Fruit fly (Drosophila melanogaster) whole organism, embryonic: ENCODE data around the gene FRG1.

ENCODE experiments used
- Ada2b ChIP-seq: fragments of 200-800 bp; sonication (Bioruptor generic); IDR thresholded peaks from 2 replicates; pipeline ENCODE4 v1.3.6; 2022; ENCODE audit warnings: missing biosample characterization, missing genetic modification characterization
- Bgb ChIP-seq: fragments of 200-800 bp; sonication (Bioruptor generic); IDR thresholded peaks from 2 replicates; pipeline ENCODE4 v1.3.6; 2022; ENCODE audit warnings: missing biosample characterization, missing genetic modification characterization; ENCODE audit not compliant: partially characterized antibody
- CG11456 ChIP-seq: fragments of 200-800 bp; sonication (Bioruptor generic); IDR thresholded peaks from 3 replicates; pipeline ENCODE4 v1.3.6; 2022; ENCODE audit warnings: missing biosample characterization, missing genetic modification characterization
- CG11695 ChIP-seq: fragments of 200-800 bp; sonication (Bioruptor generic); IDR thresholded peaks from 3 replicates; pipeline ENCODE4 v1.3.6; 2022; ENCODE audit warnings: missing biosample characterization, missing genetic modification characterization
- CG12769 ChIP-seq: fragments of 200-800 bp; sonication (Bioruptor generic); optimal IDR thresholded peaks from 2 replicates; lab custom pipeline; 2019; ENCODE audit warnings: missing biosample characterization, mild to moderate bottlenecking, missing genetic modification characterization, moderate library complexity
- CG13424 ChIP-seq: fragments of 200-800 bp; sonication (Bioruptor generic); optimal IDR thresholded peaks from 2 replicates; lab custom pipeline; 2019; ENCODE audit warnings: missing biosample characterization, mild to moderate bottlenecking, missing genetic modification characterization, moderate library complexity
- CG14441 ChIP-seq: fragments of 200-800 bp; sonication (Bioruptor generic); IDR thresholded peaks from 2 replicates; pipeline ENCODE4 v1.3.6; 2022; ENCODE audit warnings: missing biosample characterization, missing genetic modification characterization
- CG14667 ChIP-seq: fragments of 200-800 bp; sonication (Bioruptor generic); IDR thresholded peaks from 2 replicates; pipeline ENCODE4 v1.3.6; 2022; ENCODE audit warnings: missing biosample characterization, missing genetic modification characterization
- CG15073 ChIP-seq: fragments of 200-800 bp; sonication (Bioruptor generic); optimal IDR thresholded peaks from 2 replicates; lab custom pipeline; 2016; ENCODE audit warnings: missing biosample characterization, missing genetic modification characterization
- CG16813 ChIP-seq: fragments of 200-800 bp; sonication (Bioruptor generic); IDR thresholded peaks from 3 replicates; pipeline ENCODE4 v1.3.6; 2022; ENCODE audit warnings: missing biosample characterization, missing genetic modification characterization; ENCODE audit not compliant: partially characterized antibody
- CG18619 ChIP-seq: fragments of 200-800 bp; sonication (Bioruptor generic); optimal IDR thresholded peaks from 3 replicates; lab custom pipeline; 2017; ENCODE audit warnings: missing biosample characterization, mild to moderate bottlenecking, missing genetic modification characterization
- CG2678 ChIP-seq: fragments of 200-800 bp; sonication (Bioruptor generic); optimal IDR thresholded peaks from 3 replicates; lab custom pipeline; 2019; ENCODE audit warnings: missing biosample characterization, mild to moderate bottlenecking, missing genetic modification characterization, moderate library complexity
- CG32532 ChIP-seq: fragments of 200-800 bp; sonication (Bioruptor generic); IDR thresholded peaks from 2 replicates; pipeline ENCODE4 v1.3.6; 2022; ENCODE audit warnings: missing biosample characterization, missing genetic modification characterization
- CG32767 ChIP-seq: fragments of 200-800 bp; sonication (Bioruptor generic); IDR thresholded peaks from 2 replicates; pipeline ENCODE4 v1.3.6; 2022; ENCODE audit warnings: missing biosample characterization, missing genetic modification characterization
- CG33557 ChIP-seq: fragments of 200-800 bp; sonication (Bioruptor generic); optimal IDR thresholded peaks from 2 replicates; lab custom pipeline; 2019; ENCODE audit warnings: missing biosample characterization, mild to moderate bottlenecking, missing genetic modification characterization, moderate library complexity
- CG4707 ChIP-seq: fragments of 200-800 bp; sonication (Bioruptor generic); optimal IDR thresholded peaks from 2 replicates; lab custom pipeline; 2018; ENCODE audit warnings: missing biosample characterization, mild to moderate bottlenecking, missing genetic modification characterization, moderate library complexity
- CG6854 ChIP-seq: fragments of 200-800 bp; sonication (Bioruptor generic); optimal IDR thresholded peaks from 3 replicates; lab custom pipeline; 2017; ENCODE audit warnings: missing biosample characterization, mild to moderate bottlenecking, missing genetic modification characterization
- CG7786 ChIP-seq: fragments of 200-800 bp; sonication (Bioruptor generic); optimal IDR thresholded peaks from 2 replicates; lab custom pipeline; 2016; ENCODE audit warnings: missing biosample characterization, missing genetic modification characterization
- CG9727 ChIP-seq: fragments of 200-800 bp; sonication (Bioruptor generic); optimal IDR thresholded peaks from 3 replicates; lab custom pipeline; 2017; ENCODE audit warnings: missing biosample characterization, mild to moderate bottlenecking, missing genetic modification characterization
- D19A ChIP-seq: fragments of 200-800 bp; optimal IDR thresholded peaks from 3 replicates; lab custom pipeline; 2019; ENCODE audit warnings: missing biosample characterization, mild to moderate bottlenecking, missing genetic modification characterization, moderate library complexity
- Dad ChIP-seq: fragments of 200-800 bp; sonication (Bioruptor generic); optimal IDR thresholded peaks from 3 replicates; lab custom pipeline; 2016; ENCODE audit warnings: missing biosample characterization, missing genetic modification characterization
- Dll ChIP-seq: fragments of 200-800 bp; sonication (Bioruptor generic); IDR thresholded peaks from 4 replicates; pipeline ENCODE4 v1.3.6; 2022; ENCODE audit warnings: missing biosample characterization, missing genetic modification characterization; ENCODE audit not compliant: partially characterized antibody
- Gug ChIP-seq: fragments of 200-800 bp; sonication (Bioruptor generic); IDR thresholded peaks from 4 replicates; pipeline ENCODE4 v1.3.6; 2022; ENCODE audit warnings: missing biosample characterization, missing genetic modification characterization
- H15 ChIP-seq: fragments of 200-800 bp; sonication (Bioruptor generic); IDR thresholded peaks from 3 replicates; pipeline ENCODE4 v1.3.6; 2022; ENCODE audit warnings: missing biosample characterization, missing genetic modification characterization
- HLHmδ ChIP-seq: fragments of 200-800 bp; sonication (Bioruptor generic); optimal IDR thresholded peaks from 2 replicates; lab custom pipeline; 2018; ENCODE audit warnings: missing biosample characterization, mild to moderate bottlenecking, missing genetic modification characterization, moderate library complexity
- Hr3 ChIP-seq: fragments of 200-800 bp; sonication (Bioruptor generic); optimal IDR thresholded peaks from 3 replicates; lab custom pipeline; 2016; ENCODE audit warnings: missing biosample characterization, missing genetic modification characterization
- Hr39 ChIP-seq: fragments of >200 bp; optimal IDR thresholded peaks from 2 replicates; lab custom pipeline; 2017
- Hr78 ChIP-seq, 2 experiments: fragments of 200-800 bp in 1 of 2; fragments of >200 bp in 1 of 2; sonication (Bioruptor generic) in 1 of 2; optimal IDR thresholded peaks; 2 replicates each; lab custom pipeline; 2017 to 2019; ENCODE audit warnings: missing biosample characterization in 2 of 2, missing genetic modification characterization in 2 of 2, mild to moderate bottlenecking in 1 of 2, moderate library complexity in 1 of 2
- Lim3 ChIP-seq: fragments of 200-800 bp; sonication (Bioruptor generic); IDR thresholded peaks from 2 replicates; pipeline ENCODE4 v1.3.6; 2022; ENCODE audit warnings: missing biosample characterization, missing genetic modification characterization
- NK7.1 ChIP-seq: fragments of 200-800 bp; sonication (Bioruptor generic); optimal IDR thresholded peaks from 3 replicates; lab custom pipeline; 2016; ENCODE audit warnings: missing biosample characterization, missing genetic modification characterization
- NfI ChIP-seq: fragments of 200-800 bp; sonication (Bioruptor generic); optimal IDR thresholded peaks from 3 replicates; lab custom pipeline; 2018; ENCODE audit warnings: missing biosample characterization, mild to moderate bottlenecking, missing genetic modification characterization, moderate library complexity
- Optix ChIP-seq: fragments of 200-800 bp; sonication (Bioruptor generic); IDR thresholded peaks from 3 replicates; pipeline ENCODE4 v1.3.6; 2022; ENCODE audit warnings: missing biosample characterization, missing genetic modification characterization
- Sin3A ChIP-seq: fragments of >200 bp; optimal IDR thresholded peaks from 2 replicates; lab custom pipeline; 2018
- aop ChIP-seq: fragments of 200-800 bp; sonication (Bioruptor generic); IDR thresholded peaks from 2 replicates; pipeline ENCODE4 v1.3.6; 2022; ENCODE audit warnings: missing biosample characterization, missing genetic modification characterization
- chif ChIP-seq, 2 experiments: fragments of 200-800 bp; sonication (Bioruptor generic); optimal IDR thresholded peaks; 3 replicates each; lab custom pipeline; 2016; ENCODE audit warnings: missing biosample characterization in 2 of 2, missing genetic modification characterization in 2 of 2
- chn ChIP-seq: fragments of 200-800 bp; sonication (Bioruptor generic); optimal IDR thresholded peaks from 2 replicates; lab custom pipeline; 2016; ENCODE audit warnings: missing biosample characterization, missing genetic modification characterization
- fd64A ChIP-seq: fragments of 200-800 bp; sonication (Bioruptor generic); optimal IDR thresholded peaks from 3 replicates; lab custom pipeline; 2018; ENCODE audit warnings: missing biosample characterization, mild to moderate bottlenecking, missing genetic modification characterization
- fd96Cb ChIP-seq: fragments of 200-800 bp; sonication (Bioruptor generic); optimal IDR thresholded peaks from 2 replicates; lab custom pipeline; 2018; ENCODE audit warnings: missing biosample characterization, mild to moderate bottlenecking, missing genetic modification characterization, moderate library complexity
- gt ChIP-seq: fragments of 200-800 bp; sonication (Bioruptor generic); IDR thresholded peaks from 2 replicates; pipeline ENCODE4 v1.3.6; 2022; ENCODE audit warnings: missing biosample characterization, missing genetic modification characterization
- maf-S ChIP-seq: fragments of 200-800 bp; sonication (Bioruptor generic); optimal IDR thresholded peaks from 2 replicates; lab custom pipeline; 2016; ENCODE audit warnings: missing biosample characterization, missing genetic modification characterization
- pan ChIP-seq, 4 experiments: fragments of >200 bp in 3 of 4; fragments of 200-800 bp in 1 of 4; sonication (Bioruptor generic) in 1 of 4; optimal IDR thresholded peaks in 3 of 4; IDR thresholded peaks in 1 of 4; 2 replicates each; pipeline versions ENCODE4 v1.3.6 to Lab custom; 2017 to 2022; ENCODE audit warnings: missing biosample characterization in 2 of 4, missing genetic modification characterization in 2 of 4, mixed read lengths in 1 of 4
- pfk ChIP-seq: fragments of 200-800 bp; sonication (Bioruptor generic); optimal IDR thresholded peaks from 2 replicates; lab custom pipeline; 2018; ENCODE audit warnings: missing biosample characterization, mild to moderate bottlenecking, missing genetic modification characterization, moderate library complexity
- pita ChIP-seq: fragments of 200-800 bp; sonication (Bioruptor generic); optimal IDR thresholded peaks from 2 replicates; lab custom pipeline; 2017; ENCODE audit warnings: missing biosample characterization, mild to moderate bottlenecking, missing genetic modification characterization
- pum ChIP-seq: fragments of 200-800 bp; sonication (Bioruptor generic); optimal IDR thresholded peaks from 2 replicates; lab custom pipeline; 2016; ENCODE audit warnings: missing biosample characterization, missing genetic modification characterization
- salm ChIP-seq: fragments of 200-800 bp; sonication (Bioruptor generic); optimal IDR thresholded peaks from 2 replicates; lab custom pipeline; 2018; ENCODE audit warnings: missing biosample characterization, mild to moderate bottlenecking, missing genetic modification characterization
- sob ChIP-seq: fragments of 200-800 bp; sonication (Bioruptor generic); IDR thresholded peaks from 2 replicates; pipeline ENCODE4 v1.3.6; 2022; ENCODE audit warnings: missing biosample characterization, missing genetic modification characterization
- stc ChIP-seq: fragments of 200-800 bp; sonication (Bioruptor generic); IDR thresholded peaks from 2 replicates; pipeline ENCODE4 v1.3.6; 2022; ENCODE audit warnings: missing biosample characterization, missing genetic modification characterization
- tup ChIP-seq: fragments of 200-800 bp; sonication (Bioruptor generic); optimal IDR thresholded peaks from 2 replicates; lab custom pipeline; 2016; ENCODE audit warnings: missing biosample characterization, mild to moderate bottlenecking, missing genetic modification characterization, moderate library complexity
- tx ChIP-seq: fragments of 200-800 bp; sonication (Bioruptor generic); optimal IDR thresholded peaks from 2 replicates; lab custom pipeline; 2016; ENCODE audit warnings: missing biosample characterization, missing genetic modification characterization
- unpg ChIP-seq: fragments of 200-800 bp; sonication (Bioruptor generic); optimal IDR thresholded peaks from 3 replicates; lab custom pipeline; 2018; ENCODE audit warnings: missing biosample characterization, mild to moderate bottlenecking, missing genetic modification characterization, moderate library complexity

The FRG1 gene

DNA sequence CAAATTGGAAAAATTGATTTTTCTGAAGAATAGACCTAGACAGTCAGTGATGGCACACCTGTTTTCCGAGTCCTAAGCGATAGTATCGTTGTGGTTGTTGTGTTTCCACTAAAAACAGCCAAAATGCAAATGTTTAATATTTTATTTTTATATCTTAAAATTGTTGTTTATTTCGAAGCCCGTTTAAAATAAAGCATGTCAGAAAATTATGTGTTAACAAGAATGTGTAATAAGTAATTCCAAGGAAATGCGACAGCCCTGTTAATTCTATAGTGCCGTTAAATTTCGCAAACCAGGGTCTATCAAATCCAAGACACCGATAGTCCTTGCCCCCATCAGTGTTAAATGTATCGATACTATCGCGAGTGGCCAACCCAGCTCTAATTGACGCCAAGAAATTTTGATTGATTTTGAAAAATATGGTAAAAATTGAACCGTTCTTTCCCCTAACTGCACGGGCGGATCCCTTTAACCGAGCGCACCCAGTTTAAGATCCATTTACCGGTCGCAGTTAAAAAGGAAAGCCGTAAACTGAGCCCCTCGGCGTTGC is 5.4 kb upstream of the FRG1 start, which contains the start of gene Pex23:
Gene Pex23 (minus strand): TSS at position 61 of the 550 bp plus-strand sequence.
- TF ChIP-seq Hr78 (GFP tag; optimal IDR thresholded peaks at IDR 0.05; lab: Kevin White, UChicago): no peak
- TF ChIP-seq Lim3 (GFP tag; lab: Robert Waterston, UW): no peak
- TF ChIP-seq pita: no peak
- no peak for TF ChIP-seq pan (optimal IDR thresholded peaks at IDR 0.05; lab: Kevin White, UChicago)
- peak in 1 of 2 experiments; percentile 81 for TF ChIP-seq pan (GFP tag; optimal IDR thresholded peaks at IDR 0.05 in 1 of 2, IDR thresholded peaks at IDR 0.05 in 1 of 2)
- peak; percentile 82 for TF ChIP-seq CG14441 (GFP tag; lab: Robert Waterston, UW)
- peak; percentile 21 for TF ChIP-seq CG4707 (GFP tag; lab: Kevin White, UChicago)
- peak; percentile 56 for TF ChIP-seq D19A (tag; lab: Kevin White, UChicago)
- peak; percentile 81 for TF ChIP-seq NfI (GFP tag; lab: Kevin White, UChicago)
- TF ChIP-seq CG6854: no peak
- peak; percentile 45 for TF ChIP-seq CG33557 (GFP tag; lab: Kevin White, UChicago)
- TF ChIP-seq chif (GFP tag; optimal IDR thresholded peaks at IDR 0.05; lab: Kevin White, UChicago): peak; percentile 44 to 57
- peak; percentile 87 for TF ChIP-seq CG32532 (GFP tag; lab: Robert Waterston, UW)
- TF ChIP-seq gt (GFP tag; lab: Robert Waterston, UW): 0 out of 2 replicates have a peak, but pooled peaks have one; percentile 9
- TF ChIP-seq tup (GFP tag; lab: Kevin White, UChicago): peak; percentile 62
- peak; percentile 50 for TF ChIP-seq pum
- TF ChIP-seq stc: peak; percentile 65
- peak; percentile 77; the same call in 3 of the 4 replicates for TF ChIP-seq Gug (GFP tag; lab: Robert Waterston, UW)
- TF ChIP-seq NK7.1: peak; percentile 17
- peak; percentile 80 for TF ChIP-seq CG11456 (GFP tag; lab: Robert Waterston, UW)
- TF ChIP-seq salm (tag; lab: Kevin White, UChicago): peak; percentile 15
- peak; percentile 86 for TF ChIP-seq CG9727
- TF ChIP-seq unpg (GFP tag; lab: Kevin White, UChicago): peak; percentile 73
- TF ChIP-seq CG16813 (GFP tag; lab: Robert Waterston, UW): peak; percentile 99
- peak; percentile 80 for TF ChIP-seq Dad
- no peak for TF ChIP-seq aop (GFP tag; lab: Robert Waterston, UW)
- TF ChIP-seq Ada2b: peak; percentile 80
- peak; percentile 60 for TF ChIP-seq CG18619 (GFP tag; lab: Kevin White, UChicago)
- TF ChIP-seq Sin3A (lab: Kevin White, UChicago): peak; percentile 95
- TF ChIP-seq HLHmδ (GFP tag; lab: Kevin White, UChicago): no peak
- peak; percentile 84 for TF ChIP-seq CG13424 (tag; lab: Kevin White, UChicago)
- peak; percentile 66 for TF ChIP-seq fd96Cb (tag; lab: Kevin White, UChicago)
- TF ChIP-seq pfk (GFP tag; lab: Kevin White, UChicago): no peak
- TF ChIP-seq CG2678 (tag; lab: Kevin White, UChicago): no peak
- TF ChIP-seq CG12769: no peak
- no peak for TF ChIP-seq CG15073 (GFP tag; lab: Kevin White, UChicago)
- no peak for TF ChIP-seq Hr39 (lab: Kevin White, UChicago)
- TF ChIP-seq chn (GFP tag; lab: Kevin White, UChicago): peak; percentile 83
- peak; percentile 59 for TF ChIP-seq tx (GFP tag; lab: Kevin White, UChicago)
- peak; percentile 54; the same call in 2 of the 3 replicates for TF ChIP-seq Optix
- peak; percentile 87 for TF ChIP-seq sob (GFP tag; lab: Robert Waterston, UW)
- TF ChIP-seq Dll (GFP tag; lab: Robert Waterston, UW): peak; percentile 99
- TF ChIP-seq CG32767 (GFP tag; lab: Robert Waterston, UW): peak; percentile 38; the same call in 1 of the 2 replicates
- peak; percentile 70; the same call in 2 of the 3 replicates for TF ChIP-seq H15
- no peak for TF ChIP-seq fd64A (GFP tag; lab: Kevin White, UChicago)
- TF ChIP-seq Hr3 (GFP tag; lab: Kevin White, UChicago): peak; percentile 88
- TF ChIP-seq maf-S (GFP tag; lab: Kevin White, UChicago): peak; percentile 45
- TF ChIP-seq Bgb (GFP tag; lab: Robert Waterston, UW): peak; percentile 95
- peak; percentile 77 for TF ChIP-seq CG14667 (GFP tag; lab: Robert Waterston, UW)
- peak; percentile 64; the same call in 2 of the 3 replicates for TF ChIP-seq CG11695 (GFP tag; lab: Robert Waterston, UW)
- peak; percentile 64 for TF ChIP-seq CG7786 (GFP tag; lab: Kevin White, UChicago)
